Worm (Caenorhabditis elegans) whole organism, L4 larva: ENCODE measurements around the gene nlp-81.
"Not testable (repeated sequence)": the region's sequence is repeated elsewhere in the genome, so short reads cannot be mapped to it uniquely, and the experiment has no call there.

ENCODE experiments used
- mdl-1 ChIP-seq, 2 experiments: fragments of 150-350 bp in 1 of 2; sonication (generic microtip) in 1 of 2; optimal IDR thresholded peaks; 2 replicates each; lab custom pipeline; 2014 to 2017; ENCODE audit warnings: missing biosample characterization in 2 of 2, missing genetic modification characterization in 2 of 2
- unc-39 ChIP-seq: sonication (generic microtip); optimal IDR thresholded peaks from 2 replicates; lab custom pipeline; 2017; ENCODE audit warnings: missing biosample characterization, missing genetic modification characterization

DNA sequence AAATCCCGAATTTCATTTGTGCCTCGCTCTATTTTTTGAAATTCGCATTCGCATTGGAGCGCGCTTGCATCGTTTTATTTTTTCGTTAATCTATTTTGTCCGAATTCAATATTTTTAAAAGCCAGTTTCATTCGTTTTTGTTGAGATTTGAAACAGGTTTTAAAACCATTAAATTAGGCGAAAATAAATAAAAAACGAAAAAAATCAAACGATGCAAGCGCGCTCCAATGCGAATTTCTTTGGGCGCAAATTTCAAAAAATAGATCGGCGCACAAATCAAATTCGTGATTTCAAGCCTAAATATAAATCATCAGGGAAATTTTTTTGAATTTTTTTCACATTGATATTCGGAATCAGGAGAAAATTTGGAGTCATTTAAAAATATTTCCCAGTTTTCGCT, 33.7 kb downstream of the nlp-81 start:
- TF ChIP-seq mdl-1 (tag; optimal IDR thresholded peaks at IDR 0.05; lab: Kevin White, UChicago); unc-39 (tag; lab: Kevin White, UChicago): not testable (repeated sequence)
